Fruit fly (Drosophila melanogaster): ENCODE data around the gene CG17681.

Gene CG17681

dm6 chr2L:18158622-18159043 is 5.7 kb downstream of the CG17681 start (continued):
- TF ChIP-seq CG30020 (tag; optimal IDR thresholded peaks at IDR 0.05) (peak; percentile 13), her (GFP tag; optimal IDR thresholded peaks at IDR 0.05) (no peak), HmgD (GFP tag; optimal IDR thresholded peaks at IDR 0.05) (no peak), CG13775 (GFP tag; optimal IDR thresholded peaks at IDR 0.05) (no peak), Opbp (GFP tag; IDR thresholded peaks at IDR 0.05; ENCODE audit: partially characterized antibody) (0 out of 3 replicates have a peak, but pooled peaks have one; percentile 50), bbx (GFP tag; IDR thresholded peaks at IDR 0.05; ENCODE audit: partially characterized antibody) (no peak), eyg (GFP tag; optimal IDR thresholded peaks at IDR 0.05) (no peak), wor (GFP tag; IDR thresholded peaks at IDR 0.05) (no peak), sens (GFP tag) (no peak), slbo (GFP tag; IDR thresholded peaks at IDR 0.05) (no peak), CG14667 (GFP tag; IDR thresholded peaks at IDR 0.05) (no peak), ranshi (GFP tag; IDR thresholded peaks at IDR 0.05) (no peak), CG2116 (GFP tag; optimal IDR thresholded peaks at IDR 0.05) (peak; percentile 0), Eip74EF (GFP tag; optimal IDR thresholded peaks at IDR 0.05) (no peak), CG13894 (tag; optimal IDR thresholded peaks at IDR 0.05) (no peak), Nf-YA (GFP tag; IDR thresholded peaks at IDR 0.05) (no peak), CG6813 (GFP tag; optimal IDR thresholded peaks at IDR 0.05) (no peak), Dad (GFP tag; optimal IDR thresholded peaks at IDR 0.05) (no peak), H2.0 (GFP tag; IDR thresholded peaks at IDR 0.05) (no peak), gce (GFP tag; IDR thresholded peaks at IDR 0.05) (no peak), ro (GFP tag; IDR thresholded peaks at IDR 0.05) (no peak), CG11504 (tag; optimal IDR thresholded peaks at IDR 0.05) (peak; percentile 52), Hr51 (GFP tag; optimal IDR thresholded peaks at IDR 0.05) (no peak), CG7928 (GFP tag; optimal IDR thresholded peaks at IDR 0.05) (no peak), CG13624 (GFP tag; optimal IDR thresholded peaks at IDR 0.05) (no peak), knrl (GFP tag; IDR thresholded peaks at IDR 0.05; ENCODE audit: partially characterized antibody) (peak; percentile 35; the same call in 1 of the 3 replicates), CG14710 (tag; optimal IDR thresholded peaks at IDR 0.05) (no peak), fd102C (GFP tag; optimal IDR thresholded peaks at IDR 0.05) (no peak), Sox102F (GFP tag; optimal IDR thresholded peaks at IDR 0.05) (no peak), stwl (tag; optimal IDR thresholded peaks at IDR 0.05) (peak; percentile 97), wdn (GFP tag; IDR thresholded peaks at IDR 0.05) (no peak), HmgZ (tag; optimal IDR thresholded peaks at IDR 0.05) (no peak), psq (GFP tag; optimal IDR thresholded peaks at IDR 0.05) (no peak), CG10366 (GFP tag; IDR thresholded peaks at IDR 0.05) (no peak), ewg (GFP tag; optimal IDR thresholded peaks at IDR 0.05) (no peak), grau (tag; optimal IDR thresholded peaks at IDR 0.05) (no peak), pho (GFP tag; optimal IDR thresholded peaks at IDR 0.05) (no peak), CG3281 (GFP tag; optimal IDR thresholded peaks at IDR 0.05) (no peak), onecut (GFP tag; IDR thresholded peaks at IDR 0.05) (no peak), zen (tag; optimal IDR thresholded peaks at IDR 0.05) (peak; percentile 1), lmd (GFP tag; IDR thresholded peaks at IDR 0.05) (no peak), tin (GFP tag; optimal IDR thresholded peaks at IDR 0.05) (no peak), ap (GFP tag; IDR thresholded peaks at IDR 0.05) (no peak), crol (GFP tag; IDR thresholded peaks at IDR 0.05) (no peak), CG7839 (tag; optimal IDR thresholded peaks at IDR 0.05) (no peak), da (GFP tag; optimal IDR thresholded peaks at IDR 0.05) (no peak), nmo (GFP tag; optimal IDR thresholded peaks at IDR 0.05) (no peak), ato (GFP tag; IDR thresholded peaks at IDR 0.05; ENCODE audit: partially characterized antibody) (no peak), CG6791 (GFP tag; IDR thresholded peaks at IDR 0.05; ENCODE audit: partially characterized antibody) (no peak), CG13287 (GFP tag; IDR thresholded peaks at IDR 0.05; ENCODE audit: partially characterized antibody) (peak; percentile 35; the same call in 1 of the 2 replicates), CG43689 (GFP tag; IDR thresholded peaks at IDR 0.05) (no peak)

Data from whole organism, embryonic.